Fruit fly (Drosophila melanogaster): ENCODE data around the gene nub.

Gene nub

DNA sequence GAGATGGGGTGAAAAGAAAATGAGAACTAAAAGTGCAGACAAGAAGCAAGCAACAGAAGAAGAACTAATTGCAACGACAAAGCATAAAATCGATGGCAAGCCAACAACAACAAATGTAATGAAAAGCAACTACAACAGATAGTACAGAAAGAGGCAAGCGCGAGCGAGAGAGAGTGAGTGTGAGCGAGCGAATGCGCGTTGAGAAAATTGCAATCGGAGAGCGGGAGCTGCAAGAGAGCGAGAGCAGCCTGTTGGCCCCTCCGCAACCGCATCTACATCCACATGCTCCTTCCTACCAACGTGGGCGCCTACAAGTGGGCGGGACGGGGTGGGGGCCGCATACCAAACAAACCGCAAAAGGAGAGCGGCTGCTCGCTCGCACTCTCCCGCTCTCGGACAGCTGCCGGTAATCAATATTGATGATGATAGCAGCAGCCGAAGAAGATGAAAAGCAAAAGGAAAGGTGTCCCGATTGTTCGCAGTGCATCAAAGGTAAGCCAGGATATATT, 44.3 kb upstream of the nub start (continued):
- TF ChIP-seq exex (tag; optimal IDR thresholded peaks at IDR 0.05): no peak
- TF ChIP-seq ara (GFP tag; IDR thresholded peaks at IDR 0.05): no peak
- no peak for TF ChIP-seq TFAM (GFP tag; optimal IDR thresholded peaks at IDR 0.05)
- no peak for TF ChIP-seq CG4820 (GFP tag; optimal IDR thresholded peaks at IDR 0.05)
- TF ChIP-seq CG13775 (GFP tag; optimal IDR thresholded peaks at IDR 0.05): no peak
- no peak for TF ChIP-seq ato (GFP tag; IDR thresholded peaks at IDR 0.05; ENCODE audit: partially characterized antibody)
- no peak for TF ChIP-seq peb (GFP tag; IDR thresholded peaks at IDR 0.05)
- no peak for TF ChIP-seq CG9215 (GFP tag; IDR thresholded peaks at IDR 0.05)
- no peak for TF ChIP-seq tx (GFP tag; optimal IDR thresholded peaks at IDR 0.05)
- TF ChIP-seq B-H2 (GFP tag; optimal IDR thresholded peaks at IDR 0.05): no peak
- no peak; the same call in 2 of the 3 replicates for TF ChIP-seq CG34422 (GFP tag; IDR thresholded peaks at IDR 0.05)
- no peak for TF ChIP-seq CG8388 (GFP tag; optimal IDR thresholded peaks at IDR 0.05)
- TF ChIP-seq CG14441 (GFP tag; IDR thresholded peaks at IDR 0.05): no peak
- TF ChIP-seq lov (optimal IDR thresholded peaks at IDR 0.05): no peak
- TF ChIP-seq lov (GFP tag; IDR thresholded peaks at IDR 0.05): 0 out of 3 replicates have a peak, but pooled peaks have one; percentile 15
- no peak for TF ChIP-seq CG17829 (tag; optimal IDR thresholded peaks at IDR 0.05)
- TF ChIP-seq Dref (GFP tag; IDR thresholded peaks at IDR 0.05): no peak
- peak; percentile 99 for TF ChIP-seq sr (GFP tag; IDR thresholded peaks at IDR 0.05)
- TF ChIP-seq CG1024 (GFP tag; IDR thresholded peaks at IDR 0.05): no peak
- no peak for TF ChIP-seq Lpt (GFP tag; optimal IDR thresholded peaks at IDR 0.05)
- no peak for TF ChIP-seq Awh (GFP tag; IDR thresholded peaks at IDR 0.05)
- peak; percentile 48; the same call in 1 of the 2 replicates for TF ChIP-seq hbn (GFP tag; IDR thresholded peaks at IDR 0.05; ENCODE audit: partially characterized antibody)
- no peak for TF ChIP-seq sisA (GFP tag; IDR thresholded peaks at IDR 0.05)
- no peak for TF ChIP-seq Sry-δ (GFP tag; optimal IDR thresholded peaks at IDR 0.05)
- TF ChIP-seq Spps (tag; optimal IDR thresholded peaks at IDR 0.05): no peak
- no peak for TF ChIP-seq CG4404 (GFP tag; IDR thresholded peaks at IDR 0.05)
- no peak for TF ChIP-seq eve (GFP tag; optimal IDR thresholded peaks at IDR 0.05)
- TF ChIP-seq sima (GFP tag; optimal IDR thresholded peaks at IDR 0.05): no peak
- TF ChIP-seq grau (tag; optimal IDR thresholded peaks at IDR 0.05): no peak
- no peak for TF ChIP-seq inv (GFP tag; IDR thresholded peaks at IDR 0.05; ENCODE audit: partially characterized antibody)
- TF ChIP-seq CG10543 (GFP tag; optimal IDR thresholded peaks at IDR 0.05): no peak
- no peak for TF ChIP-seq pfk (GFP tag; optimal IDR thresholded peaks at IDR 0.05)
- no peak for TF ChIP-seq jing (GFP tag; optimal IDR thresholded peaks at IDR 0.05)
- TF ChIP-seq CG16779 (GFP tag; IDR thresholded peaks at IDR 0.05): no peak
- no peak for TF ChIP-seq CG34376 (GFP tag; optimal IDR thresholded peaks at IDR 0.05)
- TF ChIP-seq CG10959 (GFP tag; IDR thresholded peaks at IDR 0.05): no peak
- 0 out of 2 replicates have a peak, but pooled peaks have one; percentile 39 for TF ChIP-seq unc-4 (GFP tag; IDR thresholded peaks at IDR 0.05; ENCODE audit: partially characterized antibody)
- TF ChIP-seq zfh1 (GFP tag; IDR thresholded peaks at IDR 0.05): no peak
- no peak for TF ChIP-seq dm (GFP tag; optimal IDR thresholded peaks at IDR 0.05)
- peak; percentile 63 for TF ChIP-seq zf30C (GFP tag; optimal IDR thresholded peaks at IDR 0.05)
- no peak for TF ChIP-seq kay (GFP tag; optimal IDR thresholded peaks at IDR 0.05)
- no peak for TF ChIP-seq pb (GFP tag; optimal IDR thresholded peaks at IDR 0.05)
- TF ChIP-seq CG10209 (GFP tag; optimal IDR thresholded peaks at IDR 0.05): no peak
- no peak for TF ChIP-seq Ets65A (GFP tag)
- TF ChIP-seq Elba2 (GFP tag; optimal IDR thresholded peaks at IDR 0.05): no peak
- no peak for TF ChIP-seq CG3163 (GFP tag; optimal IDR thresholded peaks at IDR 0.05)
- no peak for TF ChIP-seq bowl (GFP tag; IDR thresholded peaks at IDR 0.05)
- peak; percentile 56; the same call in 1 of the 3 replicates for TF ChIP-seq Doc3 (GFP tag; IDR thresholded peaks at IDR 0.05; ENCODE audit: partially characterized antibody)
- TF ChIP-seq Nf-YB (GFP tag; optimal IDR thresholded peaks at IDR 0.05): no peak
- TF ChIP-seq ash1 (GFP tag; optimal IDR thresholded peaks at IDR 0.05): no peak
- TF ChIP-seq wor (GFP tag; IDR thresholded peaks at IDR 0.05): no peak
- TF ChIP-seq Rx (GFP tag; IDR thresholded peaks at IDR 0.05): no peak
